Worm (Caenorhabditis elegans) whole organism, mixed stage, embryonic: ENCODE data around the gene C50B6.9.

Source experiments
- lin-32 ChIP-seq: fragments of 200-800 bp; sonication (Bioruptor generic); optimal IDR thresholded peaks from 2 replicates; lab custom pipeline; 2018; ENCODE audit warnings: mild to moderate bottlenecking, missing genetic modification characterization, missing compliant biosample characterization
- pha-4 ChIP-seq: fragments of 150-350 bp; optimal IDR thresholded peaks from 2 replicates; lab custom pipeline; 2018; ENCODE audit warnings: missing biosample characterization, missing genetic modification reagents, missing genetic modification characterization
- sptf-1 ChIP-seq: sonication (generic microtip); optimal IDR thresholded peaks from 2 replicates; lab custom pipeline; 2017; ENCODE audit warnings: mild to moderate bottlenecking, missing genetic modification characterization, moderate library complexity, missing compliant biosample characterization

ce11 chrV:13364227-13364626 lies 28.1 kb downstream of the C50B6.9 start:
- TF ChIP-seq pha-4 (tag; lab: Kevin White, UChicago): no peak
- no peak for TF ChIP-seq sptf-1
- TF ChIP-seq lin-32 (GFP tag; lab: Kevin White, UChicago): no peak
